Worm (Caenorhabditis elegans): ENCODE results near the gene dhs-25.

- TF ChIP-seq lin-39 (tag; optimal IDR thresholded peaks at IDR 0.05) (no peak), aly-2 (tag; optimal IDR thresholded peaks at IDR 0.05) (no peak), pha-4 (GFP tag; IDR thresholded peaks at IDR 0.05) (no peak), pha-4 (tag; optimal IDR thresholded peaks at IDR 0.05) (no peak), F44E2.7 (GFP tag; IDR thresholded peaks at IDR 0.05) (no peak), lin-13 (GFP tag; optimal IDR thresholded peaks at IDR 0.05) (no peak), lin-29 (GFP tag; IDR thresholded peaks at IDR 0.05) (no peak), unc-130 (GFP tag; optimal IDR thresholded peaks at IDR 0.05) (no peak), lin-15B (tag; optimal IDR thresholded peaks at IDR 0.05) (no peak), ces-1 (GFP tag; optimal IDR thresholded peaks at IDR 0.05) (no peak), zag-1 (tag; optimal IDR thresholded peaks at IDR 0.05) (no peak), php-3 (GFP tag; IDR thresholded peaks at IDR 0.05) (no peak), Y5F2A.4 (GFP tag; optimal IDR thresholded peaks at IDR 0.05) (no peak), lin-1 (GFP tag; IDR thresholded peaks at IDR 0.05) (no peak)
These were observed 12.5 kb upstream of the dhs-25 start for ce11 chrX:1473794-1474193.
